Worm (Caenorhabditis elegans): Measurements from ENCODE around the gene ZK1236.1.

The ZK1236.1 gene

ce11 chrIII:8392307-8392706 is 36.8 kb upstream of the ZK1236.1 start (continued):
- no peak for TF ChIP-seq him-1 (tag; optimal IDR thresholded peaks at IDR 0.05)

- TF ChIP-seq nhr-120 (GFP tag; IDR thresholded peaks at IDR 0.05) = no peak
These were observed 34.5 kb upstream of the ZK1236.1 start, which contains the start of gene ZK353.10 for ce11 chrIII:8394374-8395302. Gene ZK353.10 (minus strand): TSS chrIII:8394424.

DNA sequence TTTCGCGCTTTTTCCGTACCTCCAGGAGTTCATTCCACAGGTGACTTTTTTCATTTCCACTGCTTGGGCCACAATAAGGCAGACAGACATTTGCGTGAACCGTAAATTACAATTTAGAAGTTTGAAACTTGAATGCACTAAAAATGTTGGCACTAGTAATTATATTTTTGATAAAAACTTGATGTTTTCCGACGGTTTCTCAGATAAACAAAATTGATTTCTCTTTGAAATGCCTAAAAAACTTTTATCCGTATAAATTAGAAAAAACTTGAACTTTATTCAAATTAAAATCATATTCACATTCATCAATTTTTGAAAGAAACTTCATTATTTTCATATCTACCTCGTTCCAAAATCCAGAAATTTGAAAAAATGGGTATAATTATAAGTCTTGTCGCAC is 33.4 kb upstream of the ZK1236.1 start, which contains the start of gene ZK353.3:
TSS of gene ZK353.3 (plus strand) at position 301 of the 400 bp plus-strand sequence.
- TF ChIP-seq lir-1 (GFP tag; conservative IDR thresholded peaks at IDR 0.05) (no peak), ceh-91 (GFP tag; IDR thresholded peaks at IDR 0.05) (no peak), nhr-179 (tag; optimal IDR thresholded peaks at IDR 0.05) (no peak), Y53G8AR.9 (GFP tag; conservative IDR thresholded peaks at IDR 0.05) (no peak), egl-18 (GFP tag; IDR thresholded peaks at IDR 0.05) (no peak), T07F8.4 (tag; optimal IDR thresholded peaks at IDR 0.05) (no peak), somi-1 (GFP tag; optimal IDR thresholded peaks at IDR 0.05) (no peak), nfya-2 (GFP tag; IDR thresholded peaks at IDR 0.05) (no peak), F23B12.7 (tag; optimal IDR thresholded peaks at IDR 0.05; ENCODE audit: insufficient read depth) (no peak)

DNA sequence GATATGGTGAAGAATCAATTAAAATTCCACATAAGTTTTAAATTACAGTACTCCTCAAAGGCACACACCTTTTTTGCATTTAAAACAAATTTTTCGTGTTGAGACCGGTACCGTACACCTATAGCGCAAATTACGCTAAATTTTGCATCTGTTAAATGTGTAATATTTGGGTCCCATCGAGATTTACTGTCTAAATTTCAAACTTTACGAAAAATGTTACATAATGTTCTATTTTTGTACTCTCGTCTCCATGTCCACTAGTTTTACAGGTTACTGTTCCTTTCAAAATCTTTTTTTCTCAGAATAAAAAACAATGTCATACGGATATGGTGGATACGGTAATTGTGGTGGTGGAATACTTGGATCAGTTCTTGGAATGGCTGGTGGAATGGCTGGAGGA is 30.7 kb upstream of the ZK1236.1 start, which contains the start of gene ZK353.2:
TSS of gene ZK353.2 (plus strand) at position 301 of the 400 bp plus-strand sequence.
- TF ChIP-seq bed-1 (GFP tag; IDR thresholded peaks at IDR 0.05) (no peak), cebp-1 (GFP tag; IDR thresholded peaks at IDR 0.05) (no peak), cebp-1 (tag; optimal IDR thresholded peaks at IDR 0.05) (no peak), F55B11.4 (tag; optimal IDR thresholded peaks at IDR 0.05; ENCODE audit: borderline replicate concordance, insufficient read depth) (no peak), Y56A3A.18 (GFP tag; IDR thresholded peaks at IDR 0.05) (no peak), T07F8.4 (tag; optimal IDR thresholded peaks at IDR 0.05) (no peak)

ce11 chrIII:8400478-8400877 is 28.6 kb upstream of the ZK1236.1 start:
- TF ChIP-seq ZK185.1 (tag; optimal IDR thresholded peaks at IDR 0.05; ENCODE audit: poor library complexity, severe bottlenecking) (no peak), C06A6.2 (GFP tag; conservative IDR thresholded peaks at IDR 0.05) (no peak), cebp-2 (GFP tag; IDR thresholded peaks at IDR 0.05) (no peak), cebp-1 (GFP tag; IDR thresholded peaks at IDR 0.05) (0 out of 2 replicates have a peak, but pooled peaks have one; percentile 35), cebp-1 (tag; optimal IDR thresholded peaks at IDR 0.05) (no peak), nfyb-1 (GFP tag; IDR thresholded peaks at IDR 0.05) (0 out of 2 replicates have a peak, but pooled peaks have one; percentile 42), zfh-2 (GFP tag; conservative IDR thresholded peaks at IDR 0.05) (no peak), Y53F4B.3 (GFP tag; IDR thresholded peaks at IDR 0.05) (no peak), Y67H2A.10 (GFP tag; conservative IDR thresholded peaks at IDR 0.05) (no peak), B0019.2 (GFP tag; conservative IDR thresholded peaks at IDR 0.05) (no peak), mcd-1 (GFP tag; IDR thresholded peaks at IDR 0.05) (no peak), K11D2.4 (GFP tag; IDR thresholded peaks at IDR 0.05) (no peak), somi-1 (GFP tag; optimal IDR thresholded peaks at IDR 0.05) (no peak), zim-3 (tag; optimal IDR thresholded peaks at IDR 0.05) (no peak), aptf-3 (GFP tag; IDR thresholded peaks at IDR 0.05) (no peak), nfya-1 (tag; optimal IDR thresholded peaks at IDR 0.05; ENCODE audit: borderline replicate concordance, insufficient read depth) (no peak), atf-7 (tag; optimal IDR thresholded peaks at IDR 0.05) (no peak), ztf-6 (GFP tag; IDR thresholded peaks at IDR 0.05) (no peak), egl-44 (GFP tag; IDR thresholded peaks at IDR 0.05) (no peak), nhr-80 (tag; optimal IDR thresholded peaks at IDR 0.05) (peak; percentile 97), him-1 (tag; optimal IDR thresholded peaks at IDR 0.05) (no peak), madf-6 (GFP tag; IDR thresholded peaks at IDR 0.05) (no peak), hsf-1 (GFP tag; IDR thresholded peaks at IDR 0.05) (no peak), ceh-40 (GFP tag; IDR thresholded peaks at IDR 0.05) (no peak), nfya-2 (GFP tag; IDR thresholded peaks at IDR 0.05) (no peak), hlh-12 (tag; optimal IDR thresholded peaks at IDR 0.05) (no peak), ztf-28 (GFP tag; IDR thresholded peaks at IDR 0.05) (no peak), ztf-25 (GFP tag; IDR thresholded peaks at IDR 0.05) (no peak)

All from whole organism, young adult.